Fruit fly (Drosophila melanogaster): ENCODE data around the gene CG3226.
A peak's percentile ranks its signal among the peaks of the same experiment; 100 is the strongest.

CG3226 gene

DNA sequence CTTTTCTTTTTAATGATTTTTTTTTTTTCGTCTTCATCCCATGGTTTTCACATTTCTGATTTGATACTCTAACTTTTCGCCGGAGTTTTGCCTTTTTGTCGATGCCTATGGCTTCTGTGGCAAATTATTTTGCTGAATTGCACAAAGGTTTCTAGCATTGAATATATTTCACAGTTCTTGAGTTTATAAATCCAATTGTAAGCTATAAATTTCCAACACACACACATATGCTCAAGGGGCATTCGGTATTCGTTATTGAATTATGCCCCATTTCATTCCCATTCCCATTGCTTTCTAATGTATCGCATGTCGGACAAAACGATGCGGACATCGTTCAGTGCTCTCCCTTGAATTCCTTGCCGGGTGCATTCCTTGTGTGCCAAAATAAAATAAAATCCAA is 38.6 kb downstream of the CG3226 start (continued):
- TF ChIP-seq so (GFP tag; IDR thresholded peaks at IDR 0.05) (peak; percentile 70; the same call in 1 of the 3 replicates), Six4 (GFP tag; optimal IDR thresholded peaks at IDR 0.05) (peak; percentile 29), Ets97D (GFP tag; optimal IDR thresholded peaks at IDR 0.05) (no peak), CG15073 (GFP tag; optimal IDR thresholded peaks at IDR 0.05) (no peak), gsb (GFP tag; IDR thresholded peaks at IDR 0.05) (no peak), HmgZ (tag; optimal IDR thresholded peaks at IDR 0.05) (no peak), Bdp1 (GFP tag; optimal IDR thresholded peaks at IDR 0.05) (no peak), CG17568 (GFP tag; optimal IDR thresholded peaks at IDR 0.05) (no peak), grn (GFP tag; optimal IDR thresholded peaks at IDR 0.05) (no peak), Asciz (GFP tag; optimal IDR thresholded peaks at IDR 0.05) (peak; percentile 25), Gsc (GFP tag; IDR thresholded peaks at IDR 0.05) (no peak; the same call in none of the 2 replicates), trem (tag; optimal IDR thresholded peaks at IDR 0.05) (peak; percentile 15), Elba2 (GFP tag; optimal IDR thresholded peaks at IDR 0.05) (no peak), CG4282 (GFP tag; optimal IDR thresholded peaks at IDR 0.05) (no peak), D19A (tag; optimal IDR thresholded peaks at IDR 0.05) (peak; percentile 98), Doc2 (GFP tag; IDR thresholded peaks at IDR 0.05) (no peak), ac (GFP tag; optimal IDR thresholded peaks at IDR 0.05) (no peak), schlank (tag; optimal IDR thresholded peaks at IDR 0.05) (no peak), Vsx1 (GFP tag; optimal IDR thresholded peaks at IDR 0.05) (no peak), Fer3 (tag; optimal IDR thresholded peaks at IDR 0.05) (peak; percentile 1), pzg (GFP tag; optimal IDR thresholded peaks at IDR 0.05) (no peak), CG7745 (tag; optimal IDR thresholded peaks at IDR 0.05) (no peak), ttk (GFP tag; IDR thresholded peaks at IDR 0.05) (peak; percentile 57), ftz-f1 (GFP tag; optimal IDR thresholded peaks at IDR 0.05) (no peak), gcm (GFP tag; optimal IDR thresholded peaks at IDR 0.05) (no peak), CG12769 (tag; optimal IDR thresholded peaks at IDR 0.05) (peak; percentile 24), dpn (GFP tag; optimal IDR thresholded peaks at IDR 0.05) (peak; percentile 17 to 27), zen2 (GFP tag; IDR thresholded peaks at IDR 0.05; ENCODE audit: partially characterized antibody) (no peak), Gug (GFP tag; IDR thresholded peaks at IDR 0.05) (peak; percentile 69; the same call in 2 of the 4 replicates), CG3281 (GFP tag; optimal IDR thresholded peaks at IDR 0.05) (no peak), CG10267 (tag; optimal IDR thresholded peaks at IDR 0.05) (peak; percentile 42), stwl (tag; optimal IDR thresholded peaks at IDR 0.05) (no peak), crol (GFP tag; IDR thresholded peaks at IDR 0.05) (no peak), unc-4 (GFP tag; IDR thresholded peaks at IDR 0.05; ENCODE audit: partially characterized antibody) (no peak), Bgb (GFP tag; IDR thresholded peaks at IDR 0.05; ENCODE audit: partially characterized antibody) (no peak), hkb (optimal IDR thresholded peaks at IDR 0.05) (no peak), hkb (GFP tag; IDR thresholded peaks at IDR 0.05) (peak; percentile 57; the same call in 1 of the 2 replicates), slp2 (GFP tag; optimal IDR thresholded peaks at IDR 0.05) (peak; percentile 39), zfh1 (GFP tag; IDR thresholded peaks at IDR 0.05) (peak; percentile 79)

DNA sequence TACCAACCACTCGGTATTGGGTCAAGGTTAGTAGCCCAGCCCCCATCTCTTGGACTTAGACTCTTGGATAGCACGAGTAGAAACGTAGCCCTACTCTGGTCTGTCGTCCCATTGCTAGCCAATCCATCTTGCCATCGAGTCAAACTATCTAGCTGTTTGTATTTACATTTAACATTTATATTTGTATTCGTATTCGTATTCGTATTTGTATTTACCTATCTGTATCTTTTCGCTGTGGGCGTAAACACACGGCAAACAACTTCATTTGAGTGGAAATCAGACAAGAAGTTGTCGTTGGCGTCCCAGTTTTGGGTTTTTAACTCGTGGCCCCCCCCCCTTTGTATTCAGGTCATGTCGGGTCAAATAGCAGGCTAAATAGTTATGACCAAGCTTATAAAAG is 39.8 kb downstream of the CG3226 start:
- no peak for TF ChIP-seq CG8388 (GFP tag; optimal IDR thresholded peaks at IDR 0.05)
- no peak for TF ChIP-seq Ets65A (GFP tag)
- no peak for TF ChIP-seq CG17612 (GFP tag; IDR thresholded peaks at IDR 0.05)
- peak; percentile 39; the same call in 1 of the 2 replicates for TF ChIP-seq chm (GFP tag; IDR thresholded peaks at IDR 0.05)
- peak; percentile 30 for TF ChIP-seq CG1529 (GFP tag; optimal IDR thresholded peaks at IDR 0.05)
- no peak for TF ChIP-seq CG34224 (GFP tag; IDR thresholded peaks at IDR 0.05; ENCODE audit: partially characterized antibody)
- no peak for TF ChIP-seq MBD-R2 (GFP tag; IDR thresholded peaks at IDR 0.05)
- TF ChIP-seq bsh (GFP tag; optimal IDR thresholded peaks at IDR 0.05) = peak in 1 of 2 experiments; percentile 30
- TF ChIP-seq CG11247 (GFP tag; IDR thresholded peaks at IDR 0.05) = no peak
- TF ChIP-seq CG3281 (GFP tag; optimal IDR thresholded peaks at IDR 0.05) = peak; percentile 47
- TF ChIP-seq tx (GFP tag; optimal IDR thresholded peaks at IDR 0.05) = no peak
- peak; percentile 2 for TF ChIP-seq CG11504 (tag; optimal IDR thresholded peaks at IDR 0.05)
- no peak for TF ChIP-seq CG1832 (GFP tag; optimal IDR thresholded peaks at IDR 0.05)
- peak; percentile 39 for TF ChIP-seq CG14710 (tag; optimal IDR thresholded peaks at IDR 0.05)
- TF ChIP-seq CG3407 (GFP tag; optimal IDR thresholded peaks at IDR 0.05) = peak; percentile 52
- peak; percentile 3 for TF ChIP-seq CG12391 (tag; optimal IDR thresholded peaks at IDR 0.05)

Measured in whole organism, embryonic.